Worm (Caenorhabditis elegans) whole organism, L2 larva: ENCODE measurements around the gene ZK546.2.

Experiments used
- C34F6.9 ChIP-seq: fragments of 150-350 bp; optimal IDR thresholded peaks from 2 replicates; lab custom pipeline; 2014; ENCODE audit warnings: missing biosample characterization, missing genetic modification characterization
- F13H6.1 ChIP-seq: sonication (generic microtip); optimal IDR thresholded peaks from 2 replicates; lab custom pipeline; 2016; ENCODE audit warnings: missing genetic modification characterization, missing compliant biosample characterization
- Y55F3AM.14 ChIP-seq: fragments of 200-800 bp; sonication (Bioruptor generic); optimal IDR thresholded peaks from 2 replicates; lab custom pipeline; 2018; ENCODE audit warnings: mild to moderate bottlenecking, missing genetic modification characterization, missing compliant biosample characterization
- ZK546.5 ChIP-seq: sonication (generic microtip); optimal IDR thresholded peaks from 2 replicates; lab custom pipeline; 2017; ENCODE audit warnings: missing biosample characterization, missing genetic modification characterization
- alr-1 ChIP-seq: fragments of 150-350 bp; optimal IDR thresholded peaks from 2 replicates; lab custom pipeline; 2014; ENCODE audit warnings: missing biosample characterization, missing genetic modification characterization
- aly-2 ChIP-seq: fragments of 150-350 bp; optimal IDR thresholded peaks from 2 replicates; lab custom pipeline; 2014; ENCODE audit warnings: missing biosample characterization, missing genetic modification characterization
- ama-1 ChIP-seq: fragments of 150-350 bp; optimal IDR thresholded peaks from 2 replicates; lab custom pipeline; 2018; ENCODE audit warnings: inconsistent platforms
- blmp-1 ChIP-seq: sonication (generic microtip); optimal IDR thresholded peaks from 2 replicates; lab custom pipeline; 2017; ENCODE audit warnings: missing genetic modification characterization, mild to moderate bottlenecking, missing compliant biosample characterization, antibody characterized with exemption, moderate library complexity; ENCODE audit not compliant: insufficient read depth
- ceh-16 ChIP-seq: fragments of 150-350 bp; optimal IDR thresholded peaks from 2 replicates; lab custom pipeline; 2014; ENCODE audit warnings: missing biosample characterization, missing genetic modification characterization
- ceh-82 ChIP-seq: fragments of 150-350 bp; optimal IDR thresholded peaks from 2 replicates; lab custom pipeline; 2014; ENCODE audit warnings: missing biosample characterization, missing genetic modification characterization
- crh-2 ChIP-seq: sonication (generic microtip); optimal IDR thresholded peaks from 2 replicates; lab custom pipeline; 2017; ENCODE audit warnings: missing biosample characterization, missing genetic modification characterization
- dmd-4 ChIP-seq: sonication (generic microtip); optimal IDR thresholded peaks from 2 replicates; lab custom pipeline; 2017; ENCODE audit warnings: missing biosample characterization, missing genetic modification characterization
- egl-27 ChIP-seq: sonication (generic microtip); optimal IDR thresholded peaks from 3 replicates; lab custom pipeline; 2017; ENCODE audit warnings: missing biosample characterization, missing genetic modification reagents, missing genetic modification characterization
- elt-1 ChIP-seq: fragments of 150-350 bp; optimal IDR thresholded peaks from 2 replicates; lab custom pipeline; 2014; ENCODE audit warnings: missing biosample characterization, missing genetic modification characterization
- elt-3 ChIP-seq: sonication (generic microtip); optimal IDR thresholded peaks from 2 replicates; lab custom pipeline; 2017; ENCODE audit warnings: missing biosample characterization, missing genetic modification characterization
- fos-1 ChIP-seq: fragments of 150-350 bp; optimal IDR thresholded peaks from 2 replicates; lab custom pipeline; 2014; ENCODE audit warnings: missing biosample characterization, missing genetic modification characterization
- gmeb-1 ChIP-seq: fragments of 150-350 bp; optimal IDR thresholded peaks from 2 replicates; lab custom pipeline; 2014; ENCODE audit warnings: missing biosample characterization, missing genetic modification characterization
- lin-11 ChIP-seq: fragments of 150-350 bp; sonication (generic microtip); optimal IDR thresholded peaks from 2 replicates; lab custom pipeline; 2014; ENCODE audit warnings: missing biosample characterization, missing genetic modification characterization, inconsistent platforms, mixed read lengths
- lin-13 ChIP-seq: fragments of 150-350 bp; optimal IDR thresholded peaks from 2 replicates; lab custom pipeline; 2014; ENCODE audit warnings: missing biosample characterization, missing genetic modification reagents, missing genetic modification characterization
- lin-39 ChIP-seq: fragments of 150-350 bp; optimal IDR thresholded peaks from 2 replicates; lab custom pipeline; 2014; ENCODE audit warnings: missing biosample characterization, missing genetic modification reagents, missing genetic modification characterization
- lsy-2 ChIP-seq, 2 experiments: fragments of 150-350 bp in 1 of 2; sonication (generic microtip) in 1 of 2; optimal IDR thresholded peaks; 2 replicates each; lab custom pipeline; 2014 to 2017; ENCODE audit warnings: missing biosample characterization in 2 of 2, missing genetic modification characterization in 2 of 2
- mab-5 ChIP-seq: fragments of 150-350 bp; optimal IDR thresholded peaks from 2 replicates; lab custom pipeline; 2014; ENCODE audit warnings: missing biosample characterization, missing genetic modification characterization
- mbf-1 ChIP-seq: sonication (generic microtip); optimal IDR thresholded peaks from 2 replicates; lab custom pipeline; 2017; ENCODE audit warnings: missing biosample characterization, missing genetic modification characterization
- mdl-1 ChIP-seq, 2 experiments: fragments of 150-350 bp in 1 of 2; sonication (generic microtip) in 1 of 2; optimal IDR thresholded peaks; 2 replicates each; lab custom pipeline; 2017; ENCODE audit warnings: missing biosample characterization in 2 of 2, missing genetic modification characterization in 2 of 2
- nhr-10 ChIP-seq: sonication (generic microtip); optimal IDR thresholded peaks from 2 replicates; lab custom pipeline; 2017; ENCODE audit warnings: missing biosample characterization, missing genetic modification characterization
- nhr-11 ChIP-seq: fragments of 150-350 bp; optimal IDR thresholded peaks from 2 replicates; lab custom pipeline; 2014; ENCODE audit warnings: missing biosample characterization, missing genetic modification characterization
- nhr-12 ChIP-seq: fragments of 150-350 bp; optimal IDR thresholded peaks from 2 replicates; lab custom pipeline; 2014; ENCODE audit warnings: missing biosample characterization, missing genetic modification characterization
- nhr-129 ChIP-seq: fragments of 150-350 bp; optimal IDR thresholded peaks from 2 replicates; lab custom pipeline; 2014; ENCODE audit warnings: missing biosample characterization, missing genetic modification characterization
- nhr-21 ChIP-seq: fragments of 150-350 bp; optimal IDR thresholded peaks from 2 replicates; lab custom pipeline; 2014; ENCODE audit warnings: missing biosample characterization, missing genetic modification characterization
- nhr-23 ChIP-seq: fragments of 150-350 bp; optimal IDR thresholded peaks from 2 replicates; lab custom pipeline; 2014; ENCODE audit warnings: missing biosample characterization, missing genetic modification reagents, missing genetic modification characterization
- nhr-237 ChIP-seq: fragments of 150-350 bp; optimal IDR thresholded peaks from 2 replicates; lab custom pipeline; 2014; ENCODE audit warnings: missing biosample characterization, missing genetic modification characterization
- nhr-25 ChIP-seq: fragments of 150-350 bp; sonication (generic microtip); optimal IDR thresholded peaks from 3 replicates; lab custom pipeline; 2014; ENCODE audit warnings: missing biosample characterization, missing genetic modification characterization
- nhr-6 ChIP-seq: fragments of 150-350 bp; optimal IDR thresholded peaks from 2 replicates; lab custom pipeline; 2014; ENCODE audit warnings: missing biosample characterization, missing genetic modification characterization
- nhr-77 ChIP-seq: fragments of 150-350 bp; optimal IDR thresholded peaks from 2 replicates; lab custom pipeline; 2014; ENCODE audit warnings: missing biosample characterization, missing genetic modification characterization
- peb-1 ChIP-seq: fragments of 150-350 bp; optimal IDR thresholded peaks from 2 replicates; lab custom pipeline; 2014; ENCODE audit warnings: missing biosample characterization, missing genetic modification characterization
- sem-4 ChIP-seq: fragments of 150-350 bp; optimal IDR thresholded peaks from 2 replicates; lab custom pipeline; 2014; ENCODE audit warnings: missing biosample characterization, missing genetic modification reagents, missing genetic modification characterization
- skn-1 ChIP-seq: sonication (generic microtip); optimal IDR thresholded peaks from 2 replicates; lab custom pipeline; 2017; ENCODE audit warnings: missing biosample characterization, missing genetic modification characterization
- sma-3 ChIP-seq: sonication (generic microtip); optimal IDR thresholded peaks from 2 replicates; lab custom pipeline; 2016; ENCODE audit warnings: missing genetic modification reagents, missing genetic modification characterization, missing compliant biosample characterization
- sma-9 ChIP-seq, 2 experiments: fragments of 150-350 bp in 1 of 2; sonication (generic microtip) in 1 of 2; optimal IDR thresholded peaks; 2 replicates each; lab custom pipeline; 2014 to 2016; ENCODE audit warnings: missing genetic modification characterization in 2 of 2, mild to moderate bottlenecking in 1 of 2, missing biosample characterization in 1 of 2, missing compliant biosample characterization in 1 of 2, missing genetic modification reagents in 1 of 2, moderate library complexity in 1 of 2
- snpc-4 ChIP-seq: fragments of 150-350 bp; optimal IDR thresholded peaks from 2 replicates; lab custom pipeline; 2014; ENCODE audit warnings: missing biosample characterization, missing genetic modification characterization
- unc-39 ChIP-seq: fragments of 150-350 bp; optimal IDR thresholded peaks from 2 replicates; lab custom pipeline; 2014; ENCODE audit warnings: missing biosample characterization, missing genetic modification characterization
- unc-55 ChIP-seq: fragments of 150-350 bp; sonication (generic microtip); optimal IDR thresholded peaks from 3 replicates; lab custom pipeline; 2014; ENCODE audit warnings: missing biosample characterization, missing genetic modification reagents, missing genetic modification characterization
- unc-62 ChIP-seq: fragments of 150-350 bp; optimal IDR thresholded peaks from 2 replicates; lab custom pipeline; 2014; ENCODE audit warnings: missing biosample characterization, missing genetic modification reagents, missing genetic modification characterization
- zag-1 ChIP-seq: fragments of 150-350 bp; optimal IDR thresholded peaks from 2 replicates; lab custom pipeline; 2014; ENCODE audit warnings: missing biosample characterization, missing genetic modification characterization
- ztf-1 ChIP-seq: fragments of 200-800 bp; sonication (Bioruptor generic); conservative IDR thresholded peaks from 2 replicates; pipeline ENCODE4 v1.3.6; 2022; ENCODE audit warnings: missing genetic modification characterization, missing compliant biosample characterization
- ztf-4 ChIP-seq: fragments of 150-350 bp; optimal IDR thresholded peaks from 2 replicates; lab custom pipeline; 2014; ENCODE audit warnings: missing biosample characterization, missing genetic modification characterization

Gene ZK546.2

ce11 chrII:4953289-4953688 is 7.5 kb downstream of the ZK546.2 start, which contains the start of gene ndx-3:
ndx-3 (plus strand) TSS chrII:4953589.
- TF ChIP-seq F13H6.1 (tag; lab: Kevin White, UChicago) = no peak

- TF ChIP-seq nhr-6 (tag; lab: Kevin White, UChicago) = no peak
- TF ChIP-seq fos-1 (tag; lab: Kevin White, UChicago) = no peak
- no peak for TF ChIP-seq nhr-12 (tag; lab: Kevin White, UChicago)
- no peak for TF ChIP-seq peb-1 (tag; lab: Kevin White, UChicago)
- no peak for TF ChIP-seq sma-3 (GFP tag; lab: Kevin White, UChicago)
- TF ChIP-seq ZK546.5 (tag; lab: Kevin White, UChicago) = no peak
- no peak for TF ChIP-seq crh-2 (tag; lab: Kevin White, UChicago)
- TF ChIP-seq nhr-237 (tag; lab: Kevin White, UChicago) = no peak
- TF ChIP-seq ztf-1 (GFP tag; lab: Robert Waterston, UW) = no peak
- no peak for TF ChIP-seq elt-1 (tag; lab: Kevin White, UChicago)
- no peak for TF ChIP-seq lin-13 (GFP tag; lab: Kevin White, UChicago)
- TF ChIP-seq sma-9 (GFP tag; optimal IDR thresholded peaks at IDR 0.05; lab: Kevin White, UChicago) = no peak
- TF ChIP-seq sma-9 (tag; optimal IDR thresholded peaks at IDR 0.05; lab: Kevin White, UChicago) = no peak
- TF ChIP-seq gmeb-1 (tag; lab: Kevin White, UChicago) = no peak
- no peak for TF ChIP-seq ztf-4
- no peak for TF ChIP-seq nhr-77 (tag; lab: Kevin White, UChicago)
- TF ChIP-seq lsy-2 (tag; optimal IDR thresholded peaks at IDR 0.05; lab: Kevin White, UChicago) = no peak
- no peak for TF ChIP-seq mab-5
- no peak for TF ChIP-seq unc-55
- no peak for TF ChIP-seq ama-1 (lab: Kevin White, UChicago)
Measured at ce11 chrII:4954099-4954959, 8.5 kb downstream of the ZK546.2 start.

ce11 chrII:4955353-4955752 is 9.5 kb downstream of the ZK546.2 start, which contains the start of gene pbs-3:
pbs-3 (minus strand) TSS chrII:4955427.
- TF ChIP-seq skn-1 (tag; lab: Kevin White, UChicago) (peak; percentile 89), elt-1 (tag; lab: Kevin White, UChicago) (no peak), sma-3 (GFP tag; lab: Kevin White, UChicago) (peak; percentile 45), nhr-10 (no peak), mab-5 (no peak), blmp-1 (tag; lab: Kevin White, UChicago) (no peak), elt-3 (tag; lab: Kevin White, UChicago) (no peak), sma-9 (GFP tag; optimal IDR thresholded peaks at IDR 0.05; lab: Kevin White, UChicago) (peak; percentile 33), sma-9 (tag; optimal IDR thresholded peaks at IDR 0.05; lab: Kevin White, UChicago) (no peak), unc-55 (peak; percentile 79), nhr-129 (tag; lab: Kevin White, UChicago) (peak; percentile 84), crh-2 (tag; lab: Kevin White, UChicago) (peak; percentile 73), F13H6.1 (tag; lab: Kevin White, UChicago) (peak; percentile 13), nhr-25 (tag; lab: Kevin White, UChicago) (peak; percentile 46), nhr-11 (tag; lab: Kevin White, UChicago) (no peak), Y55F3AM.14 (no peak), nhr-23 (no peak), ceh-16 (tag; lab: Kevin White, UChicago) (no peak), nhr-77 (tag; lab: Kevin White, UChicago) (no peak), lsy-2 (tag; optimal IDR thresholded peaks at IDR 0.05; lab: Kevin White, UChicago) (peak; percentile 22 to 76), C34F6.9 (tag; lab: Kevin White, UChicago) (peak; percentile 77), gmeb-1 (tag; lab: Kevin White, UChicago) (peak; percentile 25), nhr-237 (tag; lab: Kevin White, UChicago) (no peak), fos-1 (tag; lab: Kevin White, UChicago) (peak; percentile 37), nhr-12 (tag; lab: Kevin White, UChicago) (no peak), alr-1 (tag; lab: Kevin White, UChicago) (no peak), unc-39 (no peak), sem-4 (no peak), unc-62 (GFP tag; lab: Kevin White, UChicago) (no peak), mbf-1 (tag; lab: Kevin White, UChicago) (no peak), zag-1 (tag; lab: Kevin White, UChicago) (no peak), peb-1 (tag; lab: Kevin White, UChicago) (no peak), ceh-82 (tag; lab: Kevin White, UChicago) (no peak), lin-39 (no peak), nhr-21 (tag; lab: Kevin White, UChicago) (peak; percentile 41), mdl-1 (tag; optimal IDR thresholded peaks at IDR 0.05; lab: Kevin White, UChicago) (no peak), lin-11 (tag; lab: Kevin White, UChicago) (peak; percentile 28), snpc-4 (tag; lab: Kevin White, UChicago) (peak; percentile 33), dmd-4 (tag; lab: Kevin White, UChicago) (no peak), egl-27 (tag; lab: Kevin White, UChicago) (no peak), aly-2 (no peak), ztf-1 (GFP tag; lab: Robert Waterston, UW) (no peak)
